Fruit fly (Drosophila melanogaster): Measurements from ENCODE around the gene Son.

DNA sequence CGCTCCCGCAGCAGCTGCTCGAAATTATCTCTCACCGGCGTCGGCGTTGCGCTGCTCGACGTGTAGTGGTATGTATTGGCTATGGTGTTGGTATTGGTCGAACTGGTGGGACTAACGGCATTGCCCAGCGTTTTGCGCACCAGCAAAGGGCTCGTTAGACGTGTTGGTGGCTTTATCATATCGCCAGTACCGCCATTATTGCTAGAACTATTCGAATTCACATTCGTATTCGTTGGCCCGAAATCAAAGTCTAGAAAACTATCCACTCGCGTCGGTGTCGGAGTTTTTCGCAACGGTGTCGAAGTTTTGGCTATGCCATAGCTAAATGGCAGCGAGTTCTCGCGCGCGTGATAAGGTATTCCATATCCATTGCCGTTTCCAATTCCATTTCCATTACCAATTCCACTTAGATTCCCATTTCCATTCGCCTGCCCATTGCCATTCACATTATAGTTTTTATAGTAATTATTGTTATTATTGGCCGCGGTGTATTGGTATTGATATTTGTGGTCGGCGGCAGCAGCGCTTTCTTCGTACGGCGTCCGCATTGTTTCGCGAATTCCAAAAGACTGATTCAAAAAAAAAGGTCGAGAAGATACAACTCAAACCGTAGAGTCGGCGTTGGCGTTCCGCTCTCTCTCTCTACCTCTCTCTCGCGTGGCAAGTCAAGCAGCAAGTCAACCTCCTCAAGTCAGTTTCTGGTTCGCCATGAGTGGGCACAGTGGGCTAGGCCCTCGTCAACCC, 45.2 kb upstream of the Son start, which contains the start of gene by:
- TF ChIP-seq Pif1A (GFP tag; optimal IDR thresholded peaks at IDR 0.05) (no peak), Pif1B (GFP tag; optimal IDR thresholded peaks at IDR 0.05) (no peak), CG8301 (tag; optimal IDR thresholded peaks at IDR 0.05) (no peak)
